Worm (Caenorhabditis elegans) whole organism, L4 larva: ENCODE data around the gene cox-6C.

ENCODE experiments used
- F26F4.8 ChIP-seq: fragments of 200-800 bp; sonication (Bioruptor generic); conservative IDR thresholded peaks from 2 replicates; pipeline ENCODE4 v1.3.6; 2022; ENCODE audit warnings: missing genetic modification characterization, missing compliant biosample characterization
- F37D6.2 ChIP-seq: sonication (generic microtip); optimal IDR thresholded peaks from 2 replicates; lab custom pipeline; 2016; ENCODE audit warnings: mild to moderate bottlenecking, missing genetic modification characterization, missing compliant biosample characterization
- Y48G9A.11 ChIP-seq: fragments of 200-800 bp; sonication (Bioruptor generic); IDR thresholded peaks from 2 replicates; pipeline ENCODE4 v1.3.6; 2022; ENCODE audit warnings: missing genetic modification reagents, missing genetic modification characterization, missing compliant biosample characterization
- aha-1 ChIP-seq: fragments of 150-350 bp; peaks from one replicate; lab custom pipeline; 2014; ENCODE audit warnings: missing biosample characterization, missing genetic modification characterization
- ama-1 ChIP-seq: fragments of 150-350 bp; optimal IDR thresholded peaks from 2 replicates; lab custom pipeline; 2014; ENCODE audit warnings: inconsistent platforms, mixed read lengths
- ceh-28 ChIP-seq: fragments of 150-350 bp; optimal IDR thresholded peaks from 2 replicates; lab custom pipeline; 2014; ENCODE audit warnings: missing biosample characterization, missing genetic modification reagents, missing genetic modification characterization
- ceh-62 ChIP-seq: sonication (generic microtip); optimal IDR thresholded peaks from 2 replicates; lab custom pipeline; 2017; ENCODE audit warnings: missing biosample characterization, missing genetic modification characterization
- ceh-82 ChIP-seq: sonication (generic microtip); optimal IDR thresholded peaks from 2 replicates; lab custom pipeline; 2017; ENCODE audit warnings: missing biosample characterization, missing genetic modification characterization
- cey-2 ChIP-seq: sonication (generic microtip); optimal IDR thresholded peaks from 3 replicates; lab custom pipeline; 2017; ENCODE audit warnings: missing genetic modification characterization, mild to moderate bottlenecking, missing compliant biosample characterization, antibody characterized with exemption, borderline replicate concordance; ENCODE audit not compliant: insufficient read depth
- daf-12 ChIP-seq: fragments of 150-350 bp; optimal IDR thresholded peaks from 2 replicates; lab custom pipeline; 2014; ENCODE audit warnings: missing biosample characterization, missing genetic modification reagents, missing genetic modification characterization
- daf-16 ChIP-seq, 3 experiments: sonication (generic microtip); optimal IDR thresholded peaks; 2 replicates each; lab custom pipeline; 2016 to 2017; ENCODE audit warnings: missing genetic modification characterization in 3 of 3, missing genetic modification reagents in 3 of 3, mild to moderate bottlenecking in 2 of 3, missing compliant biosample characterization in 2 of 3, missing biosample characterization in 1 of 3, moderate library complexity in 1 of 3
- dpl-1 ChIP-seq: fragments of 150-350 bp; optimal IDR thresholded peaks from 2 replicates; lab custom pipeline; 2014; ENCODE audit warnings: missing biosample characterization, missing genetic modification reagents, missing genetic modification characterization
- hif-1 ChIP-seq, 2 experiments: sonication (generic microtip); optimal IDR thresholded peaks; 2 replicates each; lab custom pipeline; 2016 to 2017; ENCODE audit warnings: missing compliant biosample characterization in 2 of 2, missing genetic modification characterization in 2 of 2, missing genetic modification reagents in 2 of 2, missing genotype in 2 of 2, mild to moderate bottlenecking in 1 of 2
- jun-1 ChIP-seq: fragments of 150-350 bp; optimal IDR thresholded peaks from 2 replicates; lab custom pipeline; 2014; ENCODE audit warnings: missing biosample characterization, missing genetic modification reagents, missing genetic modification characterization
- lim-7 ChIP-seq: fragments of 200-800 bp; sonication (Bioruptor generic); IDR thresholded peaks from 2 replicates; pipeline ENCODE4 v1.3.6; 2022; ENCODE audit warnings: missing genetic modification characterization, missing compliant biosample characterization
- lin-15B ChIP-seq: fragments of 150-350 bp; sonication (generic microtip); optimal IDR thresholded peaks from 3 replicates; lab custom pipeline; 2014; ENCODE audit warnings: missing biosample characterization, missing genetic modification characterization
- lin-29 ChIP-seq: fragments of 200-800 bp; sonication (Bioruptor generic); IDR thresholded peaks from 2 replicates; pipeline ENCODE4 v1.3.6; 2022; ENCODE audit warnings: missing genetic modification reagents, missing genetic modification characterization, missing compliant biosample characterization
- lin-39 ChIP-seq: fragments of 150-350 bp; optimal IDR thresholded peaks from 2 replicates; lab custom pipeline; 2014; ENCODE audit warnings: missing biosample characterization, missing genetic modification reagents, missing genetic modification characterization
- lir-3 ChIP-seq: sonication (generic microtip); optimal IDR thresholded peaks from 2 replicates; lab custom pipeline; 2016; ENCODE audit warnings: mild to moderate bottlenecking, missing genetic modification characterization, missing compliant biosample characterization
- madf-5 ChIP-seq, 2 experiments: fragments of 200-800 bp; sonication (Bioruptor generic); IDR thresholded peaks; 2 replicates each; pipeline ENCODE4 v1.3.6; 2022; ENCODE audit warnings: missing compliant biosample characterization in 2 of 2, missing genetic modification characterization in 2 of 2
- mdt-29 ChIP-seq: fragments of 200-800 bp; sonication (Bioruptor generic); IDR thresholded peaks from 2 replicates; pipeline ENCODE4 v1.3.6; 2022; ENCODE audit warnings: missing genetic modification reagents, missing genetic modification characterization, missing compliant biosample characterization
- mep-1 ChIP-seq: fragments of 150-350 bp; sonication (generic microtip); optimal IDR thresholded peaks from 3 replicates; lab custom pipeline; 2014; ENCODE audit warnings: missing biosample characterization, missing genetic modification characterization
- nhr-111 ChIP-seq: fragments of 200-800 bp; sonication (Bioruptor generic); optimal IDR thresholded peaks from 2 replicates; lab custom pipeline; 2018; ENCODE audit warnings: mild to moderate bottlenecking, missing genetic modification characterization, missing compliant biosample characterization
- nhr-25 ChIP-seq: sonication (generic microtip); optimal IDR thresholded peaks from 2 replicates; lab custom pipeline; 2017; ENCODE audit warnings: missing genetic modification characterization, mild to moderate bottlenecking, missing compliant biosample characterization, antibody characterized with exemption, moderate library complexity, borderline replicate concordance; ENCODE audit not compliant: insufficient read depth
- pqm-1 ChIP-seq: sonication (generic microtip); optimal IDR thresholded peaks from 2 replicates; lab custom pipeline; 2017; ENCODE audit warnings: missing biosample characterization, missing genetic modification characterization
- sdz-12 ChIP-seq: fragments of 200-800 bp; sonication (Bioruptor generic); optimal IDR thresholded peaks from 2 replicates; lab custom pipeline; 2018; ENCODE audit warnings: mild to moderate bottlenecking, missing genetic modification characterization, missing compliant biosample characterization
- set-16 ChIP-seq: fragments of 200-800 bp; sonication (Bioruptor generic); IDR thresholded peaks from 2 replicates; pipeline ENCODE4 v1.3.6; 2022; ENCODE audit warnings: missing genetic modification reagents, missing genetic modification characterization, missing compliant biosample characterization
- skn-1 ChIP-seq: fragments of 150-350 bp; optimal IDR thresholded peaks from 2 replicates; lab custom pipeline; 2014; ENCODE audit warnings: missing biosample characterization, missing genetic modification characterization
- snpc-4 ChIP-seq: fragments of 150-350 bp; optimal IDR thresholded peaks from 2 replicates; lab custom pipeline; 2014; ENCODE audit warnings: missing biosample characterization, missing genetic modification characterization
- unc-62 ChIP-seq, 3 experiments: fragments of 150-350 bp in 1 of 3; sonication (generic microtip); optimal IDR thresholded peaks in 2 of 3; peaks in 1 of 3; 1 replicate in 1 of 3; 2 replicates in 2 of 3; lab custom pipeline; 2014 to 2017; ENCODE audit warnings: missing biosample characterization in 3 of 3, missing genetic modification characterization in 3 of 3, missing genetic modification reagents in 3 of 3, missing genotype in 1 of 3
- zag-1 ChIP-seq: fragments of 150-350 bp; optimal IDR thresholded peaks from 2 replicates; lab custom pipeline; 2014; ENCODE audit warnings: missing biosample characterization, missing genetic modification characterization
- zfp-3 ChIP-seq: fragments of 200-800 bp; sonication (Bioruptor generic); conservative IDR thresholded peaks from 2 replicates; pipeline ENCODE4 v1.3.6; 2022; ENCODE audit warnings: missing genetic modification reagents, missing genetic modification characterization, missing compliant biosample characterization
- ztf-7 ChIP-seq: fragments of 150-350 bp; optimal IDR thresholded peaks from 2 replicates; lab custom pipeline; 2014; ENCODE audit warnings: missing biosample characterization, missing genetic modification characterization

cox-6C gene

ce11 chrIV:143807-144371, 17.4 kb downstream of the cox-6C start (continued):
- TF ChIP-seq ama-1 (lab: Kevin White, UChicago) (no peak), sdz-12 (peak; percentile 49), mdt-29 (0 out of 2 replicates have a peak, but pooled peaks have one; percentile 41), set-16 (GFP tag; lab: Robert Waterston, UW) (peak; percentile 57), ceh-82 (tag; lab: Kevin White, UChicago) (no peak), cey-2 (tag; lab: Kevin White, UChicago) (no peak), pqm-1 (tag; lab: Kevin White, UChicago) (no peak), skn-1 (no peak), madf-5 (GFP tag; IDR thresholded peaks at IDR 0.05; lab: Robert Waterston, UW) (peak in 1 of 2 experiments; percentile 81; a peak in 1 of 4 replicates), daf-16 (GFP tag; optimal IDR thresholded peaks at IDR 0.05; lab: Kevin White, UChicago) (peak in 1 of 2 experiments; percentile 73), daf-16 (tag; optimal IDR thresholded peaks at IDR 0.05; lab: Kevin White, UChicago) (no peak)

- TF ChIP-seq aha-1 (tag; lab: Kevin White, UChicago) (peak; percentile 44), nhr-111 (GFP tag; lab: Kevin White, UChicago) (no peak), lim-7 (GFP tag; lab: Robert Waterston, UW) (no peak), unc-62 (GFP tag; optimal IDR thresholded peaks at IDR 0.05 in 1 of 2; lab: Kevin White, UChicago) (peak in 1 of 2 experiments; percentile 43), unc-62 (tag; optimal IDR thresholded peaks at IDR 0.05; lab: Kevin White, UChicago) (no peak)
- TF ChIP-seq, all 104 proteins: peak for 2
Observed at ce11 chrIV:147819-148218, 21.3 kb downstream of the cox-6C start, which contains the start of gene col-99. Gene col-99 (minus strand): TSS chrIV:147919.

DNA sequence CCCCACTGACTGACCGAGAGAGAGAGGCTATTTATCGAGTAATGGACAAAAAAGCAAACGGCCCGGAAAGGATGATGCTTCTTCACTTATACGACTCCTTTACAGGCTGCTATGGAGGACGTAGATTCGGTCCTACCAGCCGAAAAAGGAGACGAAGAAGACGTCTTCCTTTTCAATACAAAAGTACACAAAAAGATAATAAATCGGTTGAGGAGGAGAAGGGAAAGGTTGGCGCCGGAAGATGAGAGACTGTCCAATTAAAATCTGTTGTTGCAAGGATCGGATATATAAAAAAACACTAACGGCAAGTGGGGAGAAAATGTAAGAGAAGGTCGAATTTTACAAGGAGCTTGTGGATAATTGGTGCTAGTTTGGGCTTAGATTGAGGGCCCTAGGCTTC, 22.2 kb downstream of the cox-6C start:
- TF ChIP-seq lir-3 (tag; lab: Kevin White, UChicago), result no peak
- no peak for TF ChIP-seq hif-1 (tag; optimal IDR thresholded peaks at IDR 0.05; lab: Kevin White, UChicago)
- no peak for TF ChIP-seq snpc-4 (tag; lab: Kevin White, UChicago)
- TF ChIP-seq lin-29 (GFP tag; lab: Robert Waterston, UW), result no peak
- TF ChIP-seq cey-2 (tag; lab: Kevin White, UChicago), result no peak
- TF ChIP-seq zag-1, result no peak
- TF ChIP-seq aha-1 (tag; lab: Kevin White, UChicago), result peak; percentile 82
- no peak for TF ChIP-seq jun-1 (tag; lab: Kevin White, UChicago)
- no peak for TF ChIP-seq F26F4.8 (GFP tag; lab: Robert Waterston, UW)
- no peak for TF ChIP-seq dpl-1 (GFP tag; lab: Kevin White, UChicago)
- no peak for TF ChIP-seq mep-1 (tag; lab: Kevin White, UChicago)
- no peak for TF ChIP-seq daf-16 (GFP tag; optimal IDR thresholded peaks at IDR 0.05; lab: Kevin White, UChicago)
- no peak for TF ChIP-seq daf-16 (tag; optimal IDR thresholded peaks at IDR 0.05; lab: Kevin White, UChicago)
- no peak for TF ChIP-seq daf-12 (tag; lab: Kevin White, UChicago)
- TF ChIP-seq lin-39 (tag; lab: Kevin White, UChicago), result no peak
- no peak for TF ChIP-seq lin-15B (tag; lab: Kevin White, UChicago)
- peak in 1 of 2 experiments; percentile 91 for TF ChIP-seq unc-62 (GFP tag; optimal IDR thresholded peaks at IDR 0.05 in 1 of 2; lab: Kevin White, UChicago)
- no peak for TF ChIP-seq unc-62 (tag; optimal IDR thresholded peaks at IDR 0.05; lab: Kevin White, UChicago)
- TF ChIP-seq lim-7 (GFP tag; lab: Robert Waterston, UW), result no peak
- no peak for TF ChIP-seq ztf-7

DNA sequence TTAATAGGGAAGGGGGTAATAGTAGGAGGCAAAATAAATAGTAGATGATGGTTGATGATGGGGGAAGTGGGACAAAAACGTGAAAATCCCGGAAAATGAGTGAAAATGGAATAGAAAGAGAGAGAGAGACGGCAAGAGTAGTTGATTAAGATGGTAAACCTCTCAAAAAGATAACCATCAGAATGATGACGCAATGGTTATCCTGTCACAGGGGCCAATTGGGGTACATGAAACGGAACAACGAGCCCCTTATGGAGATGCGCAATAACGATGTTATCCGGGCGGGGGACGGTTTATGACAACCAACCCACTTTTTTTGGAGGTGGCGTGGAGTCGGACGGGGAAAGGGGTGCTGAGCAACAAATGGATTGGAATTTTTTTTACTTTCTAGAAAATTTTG, 23.3 kb downstream of the cox-6C start:
- TF ChIP-seq ceh-62 (tag; lab: Kevin White, UChicago) (no peak), set-16 (GFP tag; lab: Robert Waterston, UW) (no peak), Y48G9A.11 (no peak), ceh-28 (tag; lab: Kevin White, UChicago) (no peak)
- TF ChIP-seq, all 104 proteins: peak for 0

- TF ChIP-seq lin-29 (GFP tag; lab: Robert Waterston, UW) (no peak), F37D6.2 (tag; lab: Kevin White, UChicago) (no peak), nhr-25 (tag; lab: Kevin White, UChicago) (no peak), lin-39 (tag; lab: Kevin White, UChicago) (no peak), set-16 (GFP tag; lab: Robert Waterston, UW) (no peak), zfp-3 (GFP tag; lab: Robert Waterston, UW) (no peak)
Observed at ce11 chrIV:157809-158208, 31.3 kb downstream of the cox-6C start, which contains the start of gene gegf-1. Gene gegf-1 (minus strand): TSS chrIV:157909.
